Fruit fly (Drosophila melanogaster): ENCODE results near the gene Acp65Aa.
"Not testable (repeated sequence)": the region's sequence is repeated elsewhere in the genome, so short reads cannot be mapped to it uniquely, and the experiment has no call there.

The Acp65Aa gene

dm6 chr3L:6154951-6155394 lies 2.4 kb upstream of the Acp65Aa start:
- no peak for TF ChIP-seq noc (tag; optimal IDR thresholded peaks at IDR 0.05)

dm6 chr3L:6150757-6151354 lies 1.7 kb downstream of the Acp65Aa start, which contains the start of the genes Cpr65Ax2 and Lcp65Aa:
Gene Cpr65Ax2 (minus strand): TSS chr3L:6150857.
Gene Lcp65Aa (plus strand): TSS chr3L:6151304.
- TF ChIP-seq noc (tag; optimal IDR thresholded peaks at IDR 0.05): not testable (repeated sequence)

- not testable (repeated sequence) for TF ChIP-seq noc (tag; optimal IDR thresholded peaks at IDR 0.05)
Measured at dm6 chr3L:6149248-6149647, 3.3 kb downstream of the Acp65Aa start, which contains the start of gene Lcp65Ab1. Gene Lcp65Ab1 (plus strand): TSS chr3L:6149548.

dm6 chr3L:6147887-6148286 lies 4.7 kb downstream of the Acp65Aa start, which contains the start of gene Cpr65Ax1:
Gene Cpr65Ax1 (minus strand): TSS chr3L:6147987.
- TF ChIP-seq noc (tag; optimal IDR thresholded peaks at IDR 0.05): not testable (repeated sequence)

- TF ChIP-seq noc (tag; optimal IDR thresholded peaks at IDR 0.05): not testable (repeated sequence)
Measured at dm6 chr3L:6146374-6146773, 6.2 kb downstream of the Acp65Aa start, which contains the start of gene Lcp65Ab2. Gene Lcp65Ab2 (plus strand): TSS chr3L:6146674.

dm6 chr3L:6144769-6145220 lies 7.8 kb downstream of the Acp65Aa start, which contains the start of gene Lcp65Ac:
Gene Lcp65Ac (plus strand): TSS chr3L:6144819.
- TF ChIP-seq noc (tag; optimal IDR thresholded peaks at IDR 0.05): no peak

dm6 chr3L:6143188-6143755 lies 9.3 kb downstream of the Acp65Aa start, which contains the start of gene Lcp65Ad:
Gene Lcp65Ad (plus strand): TSS chr3L:6143395.
- no peak for TF ChIP-seq noc (tag; optimal IDR thresholded peaks at IDR 0.05)

dm6 chr3L:6142313-6142712 lies 10.2 kb downstream of the Acp65Aa start, which contains the start of gene Cpr65Aw:
Gene Cpr65Aw (minus strand): TSS chr3L:6142413.
- TF ChIP-seq noc (tag; optimal IDR thresholded peaks at IDR 0.05): no peak

dm6 chr3L:6141538-6141937 lies 11.0 kb downstream of the Acp65Aa start:
- TF ChIP-seq noc (tag; optimal IDR thresholded peaks at IDR 0.05): no peak

- no peak for TF ChIP-seq noc (tag; optimal IDR thresholded peaks at IDR 0.05)
Measured at dm6 chr3L:6140771-6141472, 11.6 kb downstream of the Acp65Aa start.

dm6 chr3L:6139924-6140574 lies 12.5 kb downstream of the Acp65Aa start, which contains the start of gene Cpr65Av:
Gene Cpr65Av (minus strand): TSS chr3L:6139974.
- TF ChIP-seq noc (tag; optimal IDR thresholded peaks at IDR 0.05): no peak

- TF ChIP-seq noc (tag; optimal IDR thresholded peaks at IDR 0.05): no peak
Measured at dm6 chr3L:6138586-6138985, 14.0 kb downstream of the Acp65Aa start.

- TF ChIP-seq noc (tag; optimal IDR thresholded peaks at IDR 0.05): no peak
Measured at dm6 chr3L:6138018-6138417, 14.5 kb downstream of the Acp65Aa start, which contains the start of gene Lcp65Ae. Gene Lcp65Ae (minus strand): TSS chr3L:6138118.

- no peak for TF ChIP-seq noc (tag; optimal IDR thresholded peaks at IDR 0.05)
Measured at dm6 chr3L:6136691-6137090, 15.9 kb downstream of the Acp65Aa start, which contains the start of gene Lcp65Af. Gene Lcp65Af (minus strand): TSS chr3L:6136791.

- TF ChIP-seq noc (tag; optimal IDR thresholded peaks at IDR 0.05): no peak
Measured at dm6 chr3L:6135174-6135573, 17.4 kb downstream of the Acp65Aa start, which contains the start of gene Lcp65Ag1. Gene Lcp65Ag1 (minus strand): TSS chr3L:6135274.

All from whole organism, larva.